Fruit fly (Drosophila melanogaster): ENCODE measurements around the gene CG2017.

CG2017 gene

dm6 chr3R:5833948-5834504 lies 28.2 kb downstream of the CG2017 start (continued):
- TF ChIP-seq Xrp1 (GFP tag; IDR thresholded peaks at IDR 0.05) (peak; percentile 30; the same call in 1 of the 2 replicates), inv (GFP tag; IDR thresholded peaks at IDR 0.05; ENCODE audit: partially characterized antibody) (no peak), CG9609 (GFP tag; optimal IDR thresholded peaks at IDR 0.05) (no peak), row (GFP tag; IDR thresholded peaks at IDR 0.05) (peak; percentile 58), Myb (GFP tag; optimal IDR thresholded peaks at IDR 0.05) (no peak), fd3F (GFP tag; optimal IDR thresholded peaks at IDR 0.05) (no peak), Bdp1 (GFP tag; optimal IDR thresholded peaks at IDR 0.05) (no peak), Camta (GFP tag; optimal IDR thresholded peaks at IDR 0.05) (no peak), sqz (GFP tag; optimal IDR thresholded peaks at IDR 0.05) (no peak), Fer2 (tag; optimal IDR thresholded peaks at IDR 0.05) (no peak), dmrt99B (tag; optimal IDR thresholded peaks at IDR 0.05) (peak; percentile 44), CG4730 (GFP tag; IDR thresholded peaks at IDR 0.05) (no peak), D19A (tag; optimal IDR thresholded peaks at IDR 0.05) (no peak), vfl (GFP tag; optimal IDR thresholded peaks at IDR 0.05) (no peak), CG7271 (tag; optimal IDR thresholded peaks at IDR 0.05) (no peak), CG2875 (GFP tag; optimal IDR thresholded peaks at IDR 0.05) (no peak), CG17568 (GFP tag; optimal IDR thresholded peaks at IDR 0.05) (no peak), CG17359 (tag; optimal IDR thresholded peaks at IDR 0.05) (peak; percentile 28), CHES-1-like (GFP tag; optimal IDR thresholded peaks at IDR 0.05) (no peak), pho (GFP tag; optimal IDR thresholded peaks at IDR 0.05) (no peak), Oaz (GFP tag; IDR thresholded peaks at IDR 0.05) (no peak), onecut (GFP tag; IDR thresholded peaks at IDR 0.05) (no peak), CG3995 (GFP tag; optimal IDR thresholded peaks at IDR 0.05) (no peak), al (GFP tag; IDR thresholded peaks at IDR 0.05) (0 out of 2 replicates have a peak, but pooled peaks have one; percentile 28), Hey (tag; optimal IDR thresholded peaks at IDR 0.05) (no peak), ken (GFP tag; IDR thresholded peaks at IDR 0.05) (no peak), CG6791 (GFP tag; IDR thresholded peaks at IDR 0.05; ENCODE audit: partially characterized antibody) (no peak), az2 (GFP tag; optimal IDR thresholded peaks at IDR 0.05) (no peak), Abd-B (GFP tag; optimal IDR thresholded peaks at IDR 0.05) (no peak), Dip3 (GFP tag; optimal IDR thresholded peaks at IDR 0.05) (no peak), ash1 (GFP tag; optimal IDR thresholded peaks at IDR 0.05) (no peak), CG3065 (GFP tag; optimal IDR thresholded peaks at IDR 0.05) (no peak), klu (GFP tag; IDR thresholded peaks at IDR 0.05) (no peak), CG15514 (GFP tag; optimal IDR thresholded peaks at IDR 0.05) (no peak), Xbp1 (GFP tag; optimal IDR thresholded peaks at IDR 0.05) (no peak), CG7357 (GFP tag; IDR thresholded peaks at IDR 0.05) (no peak), yki (optimal IDR thresholded peaks at IDR 0.05) (no peak), CG18011 (GFP tag; optimal IDR thresholded peaks at IDR 0.05) (no peak), Deaf1 (tag; optimal IDR thresholded peaks at IDR 0.05) (no peak), CG1832 (GFP tag; optimal IDR thresholded peaks at IDR 0.05) (no peak), mam (GFP tag; optimal IDR thresholded peaks at IDR 0.05) (no peak), sr (GFP tag; IDR thresholded peaks at IDR 0.05) (no peak), pfk (GFP tag; optimal IDR thresholded peaks at IDR 0.05) (no peak), CG13287 (GFP tag; IDR thresholded peaks at IDR 0.05; ENCODE audit: partially characterized antibody) (no peak), pan (optimal IDR thresholded peaks at IDR 0.05) (no peak), pan (GFP tag; optimal IDR thresholded peaks at IDR 0.05 in 1 of 2, IDR thresholded peaks at IDR 0.05 in 1 of 2) (peak in 1 of 2 experiments; percentile 54), trem (tag; optimal IDR thresholded peaks at IDR 0.05) (no peak), CrebB (tag; optimal IDR thresholded peaks at IDR 0.05) (no peak), slp2 (GFP tag; optimal IDR thresholded peaks at IDR 0.05) (no peak), cg (GFP tag; optimal IDR thresholded peaks at IDR 0.05) (no peak), CG2712 (tag; optimal IDR thresholded peaks at IDR 0.05) (no peak), Lpt (GFP tag; optimal IDR thresholded peaks at IDR 0.05) (no peak)
